Worm (Caenorhabditis elegans): ENCODE results near the gene Y77E11A.7.

Y77E11A.7 gene

DNA sequence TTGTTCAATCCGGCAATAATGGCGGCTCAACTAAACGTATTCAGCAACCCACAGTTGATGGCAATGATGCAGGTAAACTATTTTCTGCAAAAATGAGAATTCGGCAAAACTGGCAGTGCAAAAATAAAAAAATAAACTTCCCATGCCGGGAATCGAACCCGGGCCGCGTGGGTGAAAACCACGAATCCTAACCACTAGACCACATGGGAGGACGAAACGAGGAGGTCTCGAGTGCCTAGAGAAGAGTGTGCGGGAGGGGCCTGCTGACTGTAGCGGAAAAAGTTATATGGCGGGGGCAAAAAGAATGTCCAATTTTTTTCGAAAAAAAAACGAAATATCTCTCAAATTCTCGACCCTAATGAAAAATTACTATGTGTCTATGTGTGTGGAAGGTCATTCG, 31.6 kb downstream of the Y77E11A.7 start (continued):
- TF ChIP-seq F22D6.2 (tag; optimal IDR thresholded peaks at IDR 0.05) (no peak), F57A8.1 (GFP tag; optimal IDR thresholded peaks at IDR 0.05) (no peak), attf-3 (GFP tag; conservative IDR thresholded peaks at IDR 0.05) (0 out of 2 replicates have a peak, but pooled peaks have one; percentile 31), ztf-22 (GFP tag; optimal IDR thresholded peaks at IDR 0.05) (no peak), Y53G8AR.9 (GFP tag; conservative IDR thresholded peaks at IDR 0.05) (no peak), ztf-26 (tag; optimal IDR thresholded peaks at IDR 0.05) (peak; percentile 35), T26A5.8 (tag; optimal IDR thresholded peaks at IDR 0.05) (no peak), rcor-1 (GFP tag; IDR thresholded peaks at IDR 0.05) (no peak), F10E7.11 (tag; optimal IDR thresholded peaks at IDR 0.05) (no peak), F23B12.7 (tag; optimal IDR thresholded peaks at IDR 0.05; ENCODE audit: insufficient read depth) (peak; percentile 26), die-1 (tag; optimal IDR thresholded peaks at IDR 0.05) (peak; percentile 65), C17E4.6 (GFP tag; IDR thresholded peaks at IDR 0.05) (no peak), snpc-4 (GFP tag; optimal IDR thresholded peaks at IDR 0.05) (no peak), snpc-4 (tag; optimal IDR thresholded peaks at IDR 0.05) (peak in 2 of 4 experiments; percentile 29 to 46), lir-1 (GFP tag; conservative IDR thresholded peaks at IDR 0.05) (no peak), xnd-1 (tag; optimal IDR thresholded peaks at IDR 0.05) (no peak), Y56A3A.18 (GFP tag; IDR thresholded peaks at IDR 0.05) (0 out of 2 replicates have a peak, but pooled peaks have one; percentile 58), attf-6 (GFP tag; IDR thresholded peaks at IDR 0.05) (no peak), atf-7 (tag; optimal IDR thresholded peaks at IDR 0.05) (no peak), madf-10 (tag; optimal IDR thresholded peaks at IDR 0.05) (peak; percentile 20), tlf-1 (GFP tag; optimal IDR thresholded peaks at IDR 0.05) (no peak), attf-5 (GFP tag; optimal IDR thresholded peaks at IDR 0.05) (peak; percentile 24), D2030.7 (GFP tag; IDR thresholded peaks at IDR 0.05) (peak; percentile 30; the same call in 1 of the 2 replicates), lin-35 (GFP tag; optimal IDR thresholded peaks at IDR 0.05) (peak in 1 of 3 experiments; percentile 46), snpc-1.1 (tag; optimal IDR thresholded peaks at IDR 0.05; ENCODE audit: insufficient read depth) (no peak), nhr-90 (tag; optimal IDR thresholded peaks at IDR 0.05) (peak; percentile 69), unc-130 (GFP tag; optimal IDR thresholded peaks at IDR 0.05) (no peak), hlh-12 (tag; optimal IDR thresholded peaks at IDR 0.05) (peak; percentile 7), hmg-1.2 (GFP tag; IDR thresholded peaks at IDR 0.05) (peak; percentile 74), somi-1 (GFP tag; optimal IDR thresholded peaks at IDR 0.05) (peak; percentile 45), ztf-28 (GFP tag; IDR thresholded peaks at IDR 0.05) (no peak), rec-8 (tag; optimal IDR thresholded peaks at IDR 0.05) (peak; percentile 4 to 59), zfh-2 (GFP tag; conservative IDR thresholded peaks at IDR 0.05) (peak; percentile 26; the same call in 1 of the 2 replicates), hsf-1 (GFP tag; IDR thresholded peaks at IDR 0.05) (0 out of 2 replicates have a peak, but pooled peaks have one; percentile 14), aptf-2 (GFP tag; conservative IDR thresholded peaks at IDR 0.05) (no peak), ztf-25 (GFP tag; IDR thresholded peaks at IDR 0.05) (peak; percentile 95), egl-44 (GFP tag; IDR thresholded peaks at IDR 0.05) (0 out of 2 replicates have a peak, but pooled peaks have one; percentile 49), Y67H2A.10 (GFP tag; conservative IDR thresholded peaks at IDR 0.05) (no peak), nfya-2 (GFP tag; IDR thresholded peaks at IDR 0.05) (no peak), repo-1 (tag; optimal IDR thresholded peaks at IDR 0.05) (no peak), nhr-120 (GFP tag; IDR thresholded peaks at IDR 0.05) (no peak), tbp1 (GFP tag; optimal IDR thresholded peaks at IDR 0.05) (peak; percentile 96), mcd-1 (GFP tag; IDR thresholded peaks at IDR 0.05) (peak; percentile 62), B0019.2 (GFP tag; conservative IDR thresholded peaks at IDR 0.05) (no peak), ZK185.1 (tag; optimal IDR thresholded peaks at IDR 0.05; ENCODE audit: poor library complexity, severe bottlenecking) (peak; percentile 65), ceh-40 (GFP tag; IDR thresholded peaks at IDR 0.05) (no peak), ztf-6 (GFP tag; IDR thresholded peaks at IDR 0.05) (no peak), nhr-80 (tag; optimal IDR thresholded peaks at IDR 0.05) (peak; percentile 18)
